Fruit fly (Drosophila melanogaster) whole organism, embryonic: ENCODE measurements around the gene Gprk2.

Source experiments
- Asciz ChIP-seq: fragments of 200-800 bp; sonication (Bioruptor generic); optimal IDR thresholded peaks from 2 replicates; lab custom pipeline; 2017; ENCODE audit warnings: missing biosample characterization, mild to moderate bottlenecking, missing genetic modification characterization, missing genetic modification reagents
- CG11504 ChIP-seq: fragments of 200-800 bp; sonication (Bioruptor generic); optimal IDR thresholded peaks from 3 replicates; lab custom pipeline; 2019; ENCODE audit warnings: missing biosample characterization, mild to moderate bottlenecking, missing genetic modification characterization, moderate library complexity
- CG1233 ChIP-seq: fragments of 200-800 bp; sonication (Bioruptor generic); optimal IDR thresholded peaks from 4 replicates; lab custom pipeline; 2018; ENCODE audit warnings: missing biosample characterization, mild to moderate bottlenecking, missing genetic modification characterization
- CG13296 ChIP-seq: fragments of 200-800 bp; sonication (Bioruptor generic); optimal IDR thresholded peaks from 3 replicates; lab custom pipeline; 2018; ENCODE audit warnings: missing biosample characterization, mild to moderate bottlenecking, missing genetic modification characterization
- CG13894 ChIP-seq: fragments of 200-800 bp; sonication (Bioruptor generic); optimal IDR thresholded peaks from 3 replicates; lab custom pipeline; 2018; ENCODE audit warnings: missing biosample characterization, mild to moderate bottlenecking, missing genetic modification characterization, moderate library complexity
- CG14014 ChIP-seq: fragments of 200-800 bp; sonication (Bioruptor generic); IDR thresholded peaks from 2 replicates; pipeline ENCODE4 v1.3.6; 2022; ENCODE audit warnings: missing biosample characterization, missing genetic modification characterization
- CG15011 ChIP-seq: fragments of 200-800 bp; sonication (Bioruptor generic); optimal IDR thresholded peaks from 3 replicates; lab custom pipeline; 2018; ENCODE audit warnings: missing biosample characterization, mild to moderate bottlenecking, missing genetic modification characterization
- CG15514 ChIP-seq: fragments of 200-800 bp; sonication (Bioruptor generic); optimal IDR thresholded peaks from 3 replicates; lab custom pipeline; 2017; ENCODE audit warnings: missing biosample characterization, missing genetic modification characterization, mild to moderate bottlenecking, moderate library complexity, missing genetic modification reagents
- CG1603 ChIP-seq: fragments of 200-800 bp; sonication (Bioruptor generic); optimal IDR thresholded peaks from 2 replicates; lab custom pipeline; 2019; ENCODE audit warnings: missing biosample characterization, mild to moderate bottlenecking, missing genetic modification characterization, moderate library complexity
- CG17186 ChIP-seq: fragments of 200-800 bp; sonication (Bioruptor generic); optimal IDR thresholded peaks from 3 replicates; lab custom pipeline; 2017; ENCODE audit warnings: missing biosample characterization, missing genetic modification reagents, missing genetic modification characterization
- CG1792 ChIP-seq: fragments of 200-800 bp; sonication (Bioruptor generic); optimal IDR thresholded peaks from 2 replicates; lab custom pipeline; 2016; ENCODE audit warnings: missing biosample characterization, missing genetic modification characterization
- CG18599 ChIP-seq: fragments of 200-800 bp; sonication (Bioruptor generic); optimal IDR thresholded peaks from 3 replicates; lab custom pipeline; 2017; ENCODE audit warnings: missing biosample characterization, missing genetic modification characterization, mild to moderate bottlenecking, moderate library complexity, missing genetic modification reagents
- CG2120 ChIP-seq: fragments of 200-800 bp; sonication (Bioruptor generic); optimal IDR thresholded peaks from 3 replicates; lab custom pipeline; 2016; ENCODE audit warnings: missing biosample characterization, missing genetic modification characterization
- CG2678 ChIP-seq: fragments of 200-800 bp; sonication (Bioruptor generic); optimal IDR thresholded peaks from 3 replicates; lab custom pipeline; 2019; ENCODE audit warnings: missing biosample characterization, mild to moderate bottlenecking, missing genetic modification characterization, moderate library complexity
- CG3838 ChIP-seq: fragments of 200-800 bp; sonication (Bioruptor generic); optimal IDR thresholded peaks from 3 replicates; lab custom pipeline; 2016; ENCODE audit warnings: missing biosample characterization, missing genetic modification characterization
- CG7556 ChIP-seq: fragments of 200-800 bp; sonication (Bioruptor generic); optimal IDR thresholded peaks from 2 replicates; lab custom pipeline; 2017; ENCODE audit warnings: missing biosample characterization, mild to moderate bottlenecking, missing genetic modification characterization
- CG7839 ChIP-seq: fragments of 200-800 bp; sonication (Bioruptor generic); optimal IDR thresholded peaks from 3 replicates; lab custom pipeline; 2018; ENCODE audit warnings: missing biosample characterization, mild to moderate bottlenecking, missing genetic modification characterization, moderate library complexity
- CG9215 ChIP-seq: fragments of 200-800 bp; sonication (Bioruptor generic); IDR thresholded peaks from 2 replicates; pipeline ENCODE4 v1.3.6; 2022; ENCODE audit warnings: missing biosample characterization, missing genetic modification characterization
- CG9727 ChIP-seq: fragments of 200-800 bp; sonication (Bioruptor generic); optimal IDR thresholded peaks from 3 replicates; lab custom pipeline; 2017; ENCODE audit warnings: missing biosample characterization, mild to moderate bottlenecking, missing genetic modification characterization
- Dfd ChIP-seq, 2 experiments: fragments of >200 bp; optimal IDR thresholded peaks; 2 replicates each; lab custom pipeline; 2017; ENCODE audit warnings: missing biosample characterization in 2 of 2, missing genetic modification characterization in 2 of 2
- Ets65A ChIP-seq: fragments of 200-800 bp; sonication (Bioruptor generic); peaks from one replicate; lab custom pipeline; 2016; ENCODE audit warnings: missing biosample characterization, missing genetic modification characterization
- Med ChIP-seq: fragments of 200-800 bp; sonication (Bioruptor generic); peaks from one replicate; lab custom pipeline; 2016; ENCODE audit warnings: missing biosample characterization, missing genetic modification characterization, mild to moderate bottlenecking, inconsistent platforms, moderate library complexity
- Meics ChIP-seq: fragments of 200-800 bp; sonication (Bioruptor generic); optimal IDR thresholded peaks from 2 replicates; lab custom pipeline; 2017; ENCODE audit warnings: missing biosample characterization, mild to moderate bottlenecking, missing genetic modification characterization
- Mes4 ChIP-seq: fragments of 200-800 bp; sonication (Bioruptor generic); optimal IDR thresholded peaks from 2 replicates; lab custom pipeline; 2016; ENCODE audit warnings: missing biosample characterization, missing genetic modification characterization
- NfI ChIP-seq: fragments of 200-800 bp; sonication (Bioruptor generic); optimal IDR thresholded peaks from 3 replicates; lab custom pipeline; 2018; ENCODE audit warnings: missing biosample characterization, mild to moderate bottlenecking, missing genetic modification characterization, moderate library complexity
- bab2 ChIP-seq: fragments of 200-800 bp; sonication (Bioruptor generic); optimal IDR thresholded peaks from 2 replicates; lab custom pipeline; 2016; ENCODE audit warnings: missing biosample characterization, missing genetic modification characterization
- dmrt99B ChIP-seq: fragments of 200-800 bp; sonication (Bioruptor generic); optimal IDR thresholded peaks from 2 replicates; lab custom pipeline; 2018; ENCODE audit warnings: missing biosample characterization, mild to moderate bottlenecking, missing genetic modification characterization, moderate library complexity
- dysf ChIP-seq: fragments of 200-800 bp; sonication (Bioruptor generic); IDR thresholded peaks from 3 replicates; pipeline ENCODE4 v1.3.6; 2022; ENCODE audit warnings: missing biosample characterization, missing genetic modification characterization
- ems ChIP-seq: fragments of 200-800 bp; sonication (Bioruptor generic); optimal IDR thresholded peaks from 3 replicates; lab custom pipeline; 2016; ENCODE audit warnings: missing biosample characterization, missing genetic modification characterization
- gem ChIP-seq: fragments of 200-800 bp; sonication (Bioruptor generic); optimal IDR thresholded peaks from 2 replicates; lab custom pipeline; 2019; ENCODE audit warnings: missing biosample characterization, mild to moderate bottlenecking, missing genetic modification characterization, moderate library complexity
- grn ChIP-seq: fragments of 200-800 bp; sonication (Bioruptor generic); optimal IDR thresholded peaks from 3 replicates; lab custom pipeline; 2017; ENCODE audit warnings: missing biosample characterization, missing genetic modification characterization
- h ChIP-seq: fragments of >200 bp; optimal IDR thresholded peaks from 2 replicates; lab custom pipeline; 2017
- ind ChIP-seq: fragments of 200-800 bp; sonication (Bioruptor generic); optimal IDR thresholded peaks from 3 replicates; lab custom pipeline; 2016; ENCODE audit warnings: missing biosample characterization, missing genetic modification characterization
- lab ChIP-seq: fragments of 200-800 bp; sonication (Bioruptor generic); optimal IDR thresholded peaks from 3 replicates; lab custom pipeline; 2017; ENCODE audit warnings: missing biosample characterization, missing genetic modification characterization, mild to moderate bottlenecking, moderate library complexity, missing genetic modification reagents
- nmo ChIP-seq: fragments of 200-800 bp; sonication (Bioruptor generic); optimal IDR thresholded peaks from 2 replicates; lab custom pipeline; 2018; ENCODE audit warnings: missing biosample characterization, mild to moderate bottlenecking, missing genetic modification characterization, moderate library complexity
- phol ChIP-seq: fragments of 200-800 bp; sonication (Bioruptor generic); optimal IDR thresholded peaks from 3 replicates; lab custom pipeline; 2018; ENCODE audit warnings: missing biosample characterization, mild to moderate bottlenecking, missing genetic modification characterization, moderate library complexity
- scrt ChIP-seq: fragments of 200-800 bp; sonication (Bioruptor generic); optimal IDR thresholded peaks from 2 replicates; lab custom pipeline; 2018; ENCODE audit warnings: missing biosample characterization, mild to moderate bottlenecking, missing genetic modification characterization, moderate library complexity
- sens-2 ChIP-seq: fragments of 200-800 bp; sonication (Bioruptor generic); IDR thresholded peaks from 2 replicates; pipeline ENCODE4 v1.3.6; 2022; ENCODE audit warnings: missing biosample characterization, missing genetic modification characterization
- sisA ChIP-seq: fragments of 200-800 bp; sonication (Bioruptor generic); IDR thresholded peaks from 2 replicates; pipeline ENCODE4 v1.3.6; 2022; ENCODE audit warnings: missing biosample characterization, missing genetic modification characterization
- slbo ChIP-seq: fragments of 200-800 bp; sonication (Bioruptor generic); IDR thresholded peaks from 2 replicates; pipeline ENCODE4 v1.3.6; 2022; ENCODE audit warnings: missing biosample characterization, missing genetic modification characterization

Gprk2 gene

dm6 chr3R:31369054-31369453 lies 36.0 kb upstream of the Gprk2 start (continued):
- TF ChIP-seq Meics (peak; percentile 56), NfI (GFP tag; lab: Kevin White, UChicago) (no peak), lab (peak; percentile 54), bab2 (peak; percentile 50), CG1603 (tag; lab: Kevin White, UChicago) (no peak), ems (peak; percentile 3), dysf (peak; percentile 33; the same call in 1 of the 3 replicates), CG15514 (GFP tag; lab: Kevin White, UChicago) (peak; percentile 2), CG18599 (GFP tag; lab: Kevin White, UChicago) (peak; percentile 65), grn (GFP tag; lab: Kevin White, UChicago) (peak; percentile 6), CG15011 (GFP tag; lab: Kevin White, UChicago) (peak; percentile 17), nmo (GFP tag; lab: Kevin White, UChicago) (peak; percentile 19), CG7839 (tag; lab: Kevin White, UChicago) (peak; percentile 61), scrt (GFP tag; lab: Kevin White, UChicago) (peak; percentile 1), CG9727 (GFP tag; lab: Kevin White, UChicago) (peak; percentile 47), CG17186 (GFP tag; lab: Kevin White, UChicago) (no peak), CG2120 (GFP tag; lab: Kevin White, UChicago) (peak; percentile 29), h (lab: Kevin White, UChicago) (no peak), CG7556 (GFP tag; lab: Kevin White, UChicago) (peak; percentile 26), ind (peak; percentile 7), CG3838 (GFP tag; lab: Kevin White, UChicago) (no peak), CG1233 (GFP tag; lab: Kevin White, UChicago) (no peak), CG13296 (GFP tag; lab: Kevin White, UChicago) (peak; percentile 28), phol (tag; lab: Kevin White, UChicago) (no peak), CG11504 (peak; percentile 35), sens-2 (GFP tag; lab: Robert Waterston, UW) (no peak), Med (GFP tag; lab: Kevin White, UChicago) (peak; percentile 62), CG2678 (tag; lab: Kevin White, UChicago) (peak; percentile 52), dmrt99B (tag; lab: Kevin White, UChicago) (peak; percentile 20), slbo (GFP tag; lab: Robert Waterston, UW) (peak; percentile 30; the same call in 1 of the 2 replicates), CG13894 (tag; lab: Kevin White, UChicago) (no peak), gem (tag; lab: Kevin White, UChicago) (peak; percentile 29)

- TF ChIP-seq CG9215 (GFP tag; lab: Robert Waterston, UW) (0 out of 2 replicates have a peak, but pooled peaks have one; percentile 9), Asciz (GFP tag; lab: Kevin White, UChicago) (no peak), sisA (GFP tag; lab: Robert Waterston, UW) (0 out of 2 replicates have a peak, but pooled peaks have one; percentile 9), CG14014 (GFP tag; lab: Robert Waterston, UW) (no peak), Dfd (GFP tag; optimal IDR thresholded peaks at IDR 0.05; lab: Kevin White, UChicago) (no peak), Mes4 (GFP tag; lab: Kevin White, UChicago) (no peak), CG18599 (GFP tag; lab: Kevin White, UChicago) (no peak), Ets65A (GFP tag; lab: Kevin White, UChicago) (peak; percentile 88), CG1792 (GFP tag; lab: Kevin White, UChicago) (no peak), scrt (GFP tag; lab: Kevin White, UChicago) (no peak)
Observed at dm6 chr3R:31370204-31370603, 34.8 kb upstream of the Gprk2 start.
